Worm (Caenorhabditis elegans) whole organism, L4 larva: ENCODE data around the gene nuo-4.

ENCODE experiments used
- F49E8.2 ChIP-seq: sonication (generic microtip); optimal IDR thresholded peaks from 2 replicates; lab custom pipeline; 2016; ENCODE audit warnings: missing compliant biosample characterization, mild to moderate bottlenecking, missing genetic modification characterization, borderline replicate concordance
- T26A8.4 ChIP-seq: fragments of 200-800 bp; sonication (Bioruptor generic); IDR thresholded peaks from 2 replicates; pipeline ENCODE4 v1.3.6; 2022; ENCODE audit warnings: missing genetic modification characterization, missing compliant biosample characterization
- Y5F2A.4 ChIP-seq: fragments of 200-800 bp; sonication (Bioruptor generic); optimal IDR thresholded peaks from 2 replicates; lab custom pipeline; 2018; ENCODE audit warnings: mild to moderate bottlenecking, missing genetic modification characterization, missing compliant biosample characterization
- ZK337.2 ChIP-seq: fragments of 200-800 bp; sonication (Bioruptor generic); IDR thresholded peaks from 2 replicates; pipeline ENCODE4 v1.3.6; 2022; ENCODE audit warnings: missing genetic modification reagents, missing genetic modification characterization, missing compliant biosample characterization
- aha-1 ChIP-seq: fragments of 150-350 bp; peaks from one replicate; lab custom pipeline; 2014; ENCODE audit warnings: missing biosample characterization, missing genetic modification characterization
- ama-1 ChIP-seq: fragments of 150-350 bp; optimal IDR thresholded peaks from 2 replicates; lab custom pipeline; 2014; ENCODE audit warnings: inconsistent platforms, mixed read lengths
- attf-4 ChIP-seq: sonication (generic microtip); optimal IDR thresholded peaks from 3 replicates; lab custom pipeline; 2017; ENCODE audit warnings: missing biosample characterization, missing genetic modification characterization
- ceh-20 ChIP-seq: fragments of 200-800 bp; sonication (Bioruptor generic); IDR thresholded peaks from 2 replicates; pipeline ENCODE4 v1.3.6; 2022; ENCODE audit warnings: missing genetic modification reagents, missing genetic modification characterization, missing compliant biosample characterization
- ceh-28 ChIP-seq: fragments of 150-350 bp; optimal IDR thresholded peaks from 2 replicates; lab custom pipeline; 2014; ENCODE audit warnings: missing biosample characterization, missing genetic modification reagents, missing genetic modification characterization
- ceh-32 ChIP-seq: sonication (generic microtip); optimal IDR thresholded peaks from 2 replicates; lab custom pipeline; 2016; ENCODE audit warnings: mild to moderate bottlenecking, missing genetic modification characterization, missing compliant biosample characterization; ENCODE audit not compliant: poor library complexity
- ces-1 ChIP-seq: fragments of 150-350 bp; sonication (generic microtip); optimal IDR thresholded peaks from 4 replicates; lab custom pipeline; 2014; ENCODE audit warnings: missing biosample characterization, missing genetic modification reagents, missing genetic modification characterization
- cey-2 ChIP-seq: sonication (generic microtip); optimal IDR thresholded peaks from 3 replicates; lab custom pipeline; 2017; ENCODE audit warnings: missing genetic modification characterization, mild to moderate bottlenecking, missing compliant biosample characterization, antibody characterized with exemption, borderline replicate concordance; ENCODE audit not compliant: insufficient read depth
- daf-12 ChIP-seq: fragments of 150-350 bp; optimal IDR thresholded peaks from 2 replicates; lab custom pipeline; 2014; ENCODE audit warnings: missing biosample characterization, missing genetic modification reagents, missing genetic modification characterization
- daf-19 ChIP-seq: fragments of 200-800 bp; sonication (Bioruptor generic); conservative IDR thresholded peaks from 2 replicates; pipeline ENCODE4 v1.3.6; 2022; ENCODE audit warnings: missing genetic modification characterization, missing compliant biosample characterization
- daf-8 ChIP-seq: fragments of 200-800 bp; sonication (Bioruptor generic); IDR thresholded peaks from 2 replicates; pipeline ENCODE4 v1.3.6; 2022; ENCODE audit warnings: missing genetic modification characterization, missing compliant biosample characterization
- dpl-1 ChIP-seq: fragments of 150-350 bp; optimal IDR thresholded peaks from 2 replicates; lab custom pipeline; 2014; ENCODE audit warnings: missing biosample characterization, missing genetic modification reagents, missing genetic modification characterization
- dve-1 ChIP-seq: sonication (generic microtip); optimal IDR thresholded peaks from 2 replicates; lab custom pipeline; 2017; ENCODE audit warnings: antibody characterized with exemption, mild to moderate bottlenecking, missing genetic modification characterization, missing compliant biosample characterization; ENCODE audit not compliant: insufficient read depth
- hlh-30 ChIP-seq: sonication (generic microtip); optimal IDR thresholded peaks from 2 replicates; lab custom pipeline; 2017; ENCODE audit warnings: antibody characterized with exemption, mild to moderate bottlenecking, missing genetic modification characterization, missing compliant biosample characterization; ENCODE audit not compliant: insufficient read depth
- lin-13 ChIP-seq: fragments of 150-350 bp; optimal IDR thresholded peaks from 2 replicates; lab custom pipeline; 2014; ENCODE audit warnings: missing biosample characterization, missing genetic modification reagents, missing genetic modification characterization
- lin-15B ChIP-seq: fragments of 150-350 bp; sonication (generic microtip); optimal IDR thresholded peaks from 3 replicates; lab custom pipeline; 2014; ENCODE audit warnings: missing biosample characterization, missing genetic modification characterization
- lin-39 ChIP-seq: fragments of 150-350 bp; optimal IDR thresholded peaks from 2 replicates; lab custom pipeline; 2014; ENCODE audit warnings: missing biosample characterization, missing genetic modification reagents, missing genetic modification characterization
- lsy-2 ChIP-seq, 2 experiments: fragments of 150-350 bp in 1 of 2; sonication (generic microtip) in 1 of 2; optimal IDR thresholded peaks; 2 replicates each; lab custom pipeline; 2014 to 2017; ENCODE audit warnings: missing biosample characterization in 2 of 2, missing genetic modification characterization in 2 of 2
- madf-5 ChIP-seq, 2 experiments: fragments of 200-800 bp; sonication (Bioruptor generic); IDR thresholded peaks; 2 replicates each; pipeline ENCODE4 v1.3.6; 2022; ENCODE audit warnings: missing compliant biosample characterization in 2 of 2, missing genetic modification characterization in 2 of 2
- mdl-1 ChIP-seq, 2 experiments: fragments of 150-350 bp in 1 of 2; sonication (generic microtip) in 1 of 2; optimal IDR thresholded peaks; 2 replicates each; lab custom pipeline; 2014 to 2017; ENCODE audit warnings: missing biosample characterization in 2 of 2, missing genetic modification characterization in 2 of 2
- mdt-29 ChIP-seq: fragments of 200-800 bp; sonication (Bioruptor generic); IDR thresholded peaks from 2 replicates; pipeline ENCODE4 v1.3.6; 2022; ENCODE audit warnings: missing genetic modification reagents, missing genetic modification characterization, missing compliant biosample characterization
- mep-1 ChIP-seq: fragments of 150-350 bp; sonication (generic microtip); optimal IDR thresholded peaks from 3 replicates; lab custom pipeline; 2014; ENCODE audit warnings: missing biosample characterization, missing genetic modification characterization
- mxl-2 ChIP-seq: fragments of 200-800 bp; sonication (Bioruptor generic); conservative IDR thresholded peaks from 2 replicates; pipeline ENCODE4 v1.3.6; 2022; ENCODE audit warnings: missing genetic modification reagents, missing genetic modification characterization, missing compliant biosample characterization
- nhr-102 ChIP-seq: sonication (generic microtip); optimal IDR thresholded peaks from 2 replicates; lab custom pipeline; 2016; ENCODE audit warnings: mild to moderate bottlenecking, missing genetic modification characterization, moderate library complexity, missing compliant biosample characterization
- nhr-25 ChIP-seq: sonication (generic microtip); optimal IDR thresholded peaks from 2 replicates; lab custom pipeline; 2017; ENCODE audit warnings: missing genetic modification characterization, mild to moderate bottlenecking, missing compliant biosample characterization, antibody characterized with exemption, moderate library complexity, borderline replicate concordance; ENCODE audit not compliant: insufficient read depth
- nhr-28 ChIP-seq: fragments of 150-350 bp; optimal IDR thresholded peaks from 2 replicates; lab custom pipeline; 2014; ENCODE audit warnings: missing biosample characterization, missing genetic modification characterization
- nhr-48 ChIP-seq: sonication (generic microtip); optimal IDR thresholded peaks from 2 replicates; lab custom pipeline; 2016; ENCODE audit warnings: mild to moderate bottlenecking, missing genetic modification characterization, missing compliant biosample characterization
- nhr-76 ChIP-seq: fragments of 150-350 bp; optimal IDR thresholded peaks from 2 replicates; lab custom pipeline; 2014; ENCODE audit warnings: missing biosample characterization, missing genetic modification characterization
- nhr-77 ChIP-seq: fragments of 150-350 bp; optimal IDR thresholded peaks from 2 replicates; lab custom pipeline; 2014; ENCODE audit warnings: missing biosample characterization, missing genetic modification characterization
- php-3 ChIP-seq: fragments of 200-800 bp; sonication (Bioruptor generic); IDR thresholded peaks from 2 replicates; pipeline ENCODE4 v1.3.6; 2022; ENCODE audit warnings: missing genetic modification reagents, missing genetic modification characterization, missing compliant biosample characterization
- spr-1 ChIP-seq: sonication (generic microtip); optimal IDR thresholded peaks from 2 replicates; lab custom pipeline; 2016; ENCODE audit warnings: mild to moderate bottlenecking, missing genetic modification characterization, missing compliant biosample characterization
- tag-97 ChIP-seq: fragments of 200-800 bp; sonication (Bioruptor generic); IDR thresholded peaks from 2 replicates; pipeline ENCODE4 v1.3.6; 2022; ENCODE audit warnings: missing genetic modification characterization, missing compliant biosample characterization
- unc-62 ChIP-seq, 3 experiments: fragments of 150-350 bp in 1 of 3; sonication (generic microtip); optimal IDR thresholded peaks in 2 of 3; peaks in 1 of 3; 1 replicate in 1 of 3; 2 replicates in 2 of 3; lab custom pipeline; 2014 to 2017; ENCODE audit warnings: missing biosample characterization in 3 of 3, missing genetic modification characterization in 3 of 3, missing genetic modification reagents in 3 of 3, missing genotype in 1 of 3
- zip-11 ChIP-seq: fragments of 200-800 bp; sonication (Bioruptor generic); IDR thresholded peaks from 2 replicates; pipeline ENCODE4 v1.3.6; 2022; ENCODE audit warnings: missing genetic modification characterization, missing compliant biosample characterization
- ztf-11 ChIP-seq: fragments of 150-350 bp; optimal IDR thresholded peaks from 2 replicates; lab custom pipeline; 2014; ENCODE audit warnings: missing biosample characterization, missing genetic modification characterization

The nuo-4 gene

ce11 chrIII:7198838-7199237 is 40.2 kb upstream of the nuo-4 start, which contains the start of gene pfd-5 (continued):
- TF ChIP-seq Y5F2A.4 (GFP tag; lab: Kevin White, UChicago): no peak

DNA sequence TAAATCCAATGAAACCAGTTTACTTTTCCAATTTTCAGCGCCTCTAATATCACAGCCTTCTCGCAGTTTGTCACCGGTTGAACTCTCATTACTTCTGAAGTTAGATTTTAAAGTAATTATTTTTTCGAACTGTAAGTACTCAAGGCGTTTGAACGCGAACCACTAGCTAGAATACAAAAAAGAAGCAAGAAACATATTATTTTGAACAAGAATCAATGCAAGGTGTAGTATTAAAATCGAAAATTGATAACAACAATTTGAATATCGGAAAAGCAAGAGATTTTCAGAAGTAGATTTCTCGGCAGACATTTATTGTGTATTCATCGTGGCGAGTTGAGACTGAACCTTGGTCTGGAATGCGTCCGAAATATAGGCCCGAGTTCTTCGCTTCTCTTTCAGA is 39.4 kb upstream of the nuo-4 start, which contains the start of gene exos-9:
Gene exos-9 (minus strand): TSS at position 101 of the 400 bp plus-strand sequence.
- TF ChIP-seq lin-15B (tag; lab: Kevin White, UChicago): no peak
- no peak for TF ChIP-seq T26A8.4 (GFP tag; lab: Robert Waterston, UW)
- no peak for TF ChIP-seq nhr-28 (tag; lab: Kevin White, UChicago)
- TF ChIP-seq aha-1 (tag; lab: Kevin White, UChicago): peak; percentile 31
- TF ChIP-seq tag-97 (GFP tag; lab: Robert Waterston, UW): no peak
- TF ChIP-seq lsy-2 (tag; optimal IDR thresholded peaks at IDR 0.05; lab: Kevin White, UChicago): no peak
- no peak for TF ChIP-seq F49E8.2 (tag; lab: Kevin White, UChicago)
- no peak for TF ChIP-seq mdl-1 (tag; optimal IDR thresholded peaks at IDR 0.05; lab: Kevin White, UChicago)

ce11 chrIII:7195325-7195724 is 36.7 kb upstream of the nuo-4 start, which contains the start of gene F37C12.18:
Gene F37C12.18 (minus strand): TSS chrIII:7195425.
- TF ChIP-seq unc-62 (GFP tag; optimal IDR thresholded peaks at IDR 0.05 in 1 of 2; lab: Kevin White, UChicago): no peak
- no peak for TF ChIP-seq unc-62 (tag; optimal IDR thresholded peaks at IDR 0.05; lab: Kevin White, UChicago)
- peak; percentile 68 for TF ChIP-seq aha-1 (tag; lab: Kevin White, UChicago)
- TF ChIP-seq nhr-25 (tag; lab: Kevin White, UChicago): no peak
- no peak for TF ChIP-seq lin-39 (tag; lab: Kevin White, UChicago)

- no peak for TF ChIP-seq dve-1 (tag; lab: Kevin White, UChicago)
- TF ChIP-seq ztf-11 (tag; lab: Kevin White, UChicago): no peak
- no peak for TF ChIP-seq madf-5 (GFP tag; IDR thresholded peaks at IDR 0.05; lab: Robert Waterston, UW)
- no peak for TF ChIP-seq cey-2 (tag; lab: Kevin White, UChicago)
- no peak for TF ChIP-seq daf-19
- no peak for TF ChIP-seq ama-1 (lab: Kevin White, UChicago)
- TF ChIP-seq daf-12 (tag; lab: Kevin White, UChicago): no peak
Observed at ce11 chrIII:7192942-7193665, 34.5 kb upstream of the nuo-4 start, which contains the start of gene mec-14. Gene mec-14 (minus strand): TSS chrIII:7192992.

- TF ChIP-seq cey-2 (tag; lab: Kevin White, UChicago) (no peak), nhr-48 (tag; lab: Kevin White, UChicago) (peak; percentile 11), ceh-20 (peak; percentile 48; the same call in 1 of the 2 replicates), mxl-2 (GFP tag; lab: Robert Waterston, UW) (no peak), zip-11 (no peak), lin-13 (peak; percentile 58), ces-1 (peak; percentile 67), nhr-76 (tag; lab: Kevin White, UChicago) (no peak), php-3 (GFP tag; lab: Robert Waterston, UW) (no peak), mdl-1 (tag; optimal IDR thresholded peaks at IDR 0.05; lab: Kevin White, UChicago) (peak; percentile 4 to 28), ceh-32 (no peak), attf-4 (tag; lab: Kevin White, UChicago) (no peak), ceh-28 (no peak), mdt-29 (GFP tag; lab: Robert Waterston, UW) (no peak), mep-1 (peak; percentile 82), spr-1 (tag; lab: Kevin White, UChicago) (no peak), unc-62 (GFP tag; optimal IDR thresholded peaks at IDR 0.05 in 1 of 2; lab: Kevin White, UChicago) (peak in 1 of 2 experiments; percentile 77), unc-62 (tag; optimal IDR thresholded peaks at IDR 0.05; lab: Kevin White, UChicago) (no peak), ZK337.2 (GFP tag; lab: Robert Waterston, UW) (no peak), hlh-30 (tag; lab: Kevin White, UChicago) (peak; percentile 77), nhr-25 (tag; lab: Kevin White, UChicago) (peak; percentile 49), daf-8 (no peak), dpl-1 (GFP tag; lab: Kevin White, UChicago) (peak; percentile 82), nhr-28 (tag; lab: Kevin White, UChicago) (peak; percentile 72), nhr-77 (tag; lab: Kevin White, UChicago) (peak; percentile 64), nhr-102 (tag; lab: Kevin White, UChicago) (peak; percentile 15)
Observed at ce11 chrIII:7189581-7190128, 31.0 kb upstream of the nuo-4 start, which contains the start of gene rps-21. Gene rps-21 (minus strand): TSS chrIII:7189631.
